Fruit fly (Drosophila melanogaster): ENCODE results near the gene CG42374.

Gene CG42374

dm6 chr3L:19230801-19231547 is 32.6 kb upstream of the CG42374 start:
- TF ChIP-seq pad (GFP tag; optimal IDR thresholded peaks at IDR 0.05), result peak; percentile 21
- no peak for TF ChIP-seq toe (GFP tag; optimal IDR thresholded peaks at IDR 0.05)
- no peak for TF ChIP-seq Clk (GFP tag; optimal IDR thresholded peaks at IDR 0.05)
- TF ChIP-seq CG11617 (GFP tag; optimal IDR thresholded peaks at IDR 0.05), result no peak
- no peak for TF ChIP-seq cic (GFP tag; optimal IDR thresholded peaks at IDR 0.05)

- no peak for TF ChIP-seq CG7101 (tag; optimal IDR thresholded peaks at IDR 0.05)
- TF ChIP-seq CG12768 (GFP tag; optimal IDR thresholded peaks at IDR 0.05), result no peak
- no peak for TF ChIP-seq toe (GFP tag; optimal IDR thresholded peaks at IDR 0.05)
- no peak for TF ChIP-seq tj (GFP tag; optimal IDR thresholded peaks at IDR 0.05)
- TF ChIP-seq kay (GFP tag; ENCODE audit: borderline replicate concordance), result no peak
- no peak for TF ChIP-seq CG1620 (GFP tag; optimal IDR thresholded peaks at IDR 0.05)
- TF ChIP-seq cic (GFP tag; optimal IDR thresholded peaks at IDR 0.05), result no peak
These were observed 32.0 kb upstream of the CG42374 start for dm6 chr3L:19231608-19232007.

dm6 chr3L:19233798-19234781 is 29.5 kb upstream of the CG42374 start:
- TF ChIP-seq ovo (GFP tag; optimal IDR thresholded peaks at IDR 0.05), result no peak
- no peak for TF ChIP-seq kay (GFP tag; ENCODE audit: borderline replicate concordance)
- TF ChIP-seq CG12768 (GFP tag; optimal IDR thresholded peaks at IDR 0.05), result no peak
- TF ChIP-seq CG11617 (GFP tag; optimal IDR thresholded peaks at IDR 0.05), result no peak
- TF ChIP-seq Crg-1 (GFP tag; optimal IDR thresholded peaks at IDR 0.05), result no peak
- TF ChIP-seq Clk (GFP tag; optimal IDR thresholded peaks at IDR 0.05), result no peak
- TF ChIP-seq CG1620 (GFP tag; optimal IDR thresholded peaks at IDR 0.05), result no peak
- TF ChIP-seq bab1 (GFP tag; optimal IDR thresholded peaks at IDR 0.05), result no peak
- no peak for TF ChIP-seq Hr96 (GFP tag; optimal IDR thresholded peaks at IDR 0.05)
- no peak for TF ChIP-seq CG5204 (GFP tag; optimal IDR thresholded peaks at IDR 0.05)
- TF ChIP-seq cnc (optimal IDR thresholded peaks at IDR 0.05), result no peak
- TF ChIP-seq Mnt (GFP tag; optimal IDR thresholded peaks at IDR 0.05), result no peak

- TF ChIP-seq cnc (optimal IDR thresholded peaks at IDR 0.05), result no peak
- TF ChIP-seq CG7101 (tag; optimal IDR thresholded peaks at IDR 0.05), result no peak
- no peak for TF ChIP-seq Hr96 (GFP tag; optimal IDR thresholded peaks at IDR 0.05)
- no peak for TF ChIP-seq pad (GFP tag; optimal IDR thresholded peaks at IDR 0.05)
- no peak for TF ChIP-seq CG12768 (GFP tag; optimal IDR thresholded peaks at IDR 0.05)
- peak; percentile 21 for TF ChIP-seq bab1 (GFP tag; optimal IDR thresholded peaks at IDR 0.05)
- TF ChIP-seq cic (GFP tag; optimal IDR thresholded peaks at IDR 0.05), result peak; percentile 13
- TF ChIP-seq tj (GFP tag; optimal IDR thresholded peaks at IDR 0.05), result peak; percentile 11
- no peak for TF ChIP-seq CG11617 (GFP tag; optimal IDR thresholded peaks at IDR 0.05)
- no peak for TF ChIP-seq CG1620 (GFP tag; optimal IDR thresholded peaks at IDR 0.05)
- TF ChIP-seq Clk (GFP tag; optimal IDR thresholded peaks at IDR 0.05), result no peak
- no peak for TF ChIP-seq CG7045 (GFP tag; optimal IDR thresholded peaks at IDR 0.05)
- peak; percentile 91 for TF ChIP-seq kay (GFP tag; ENCODE audit: borderline replicate concordance)
- no peak for TF ChIP-seq Mnt (GFP tag; optimal IDR thresholded peaks at IDR 0.05)
- TF ChIP-seq CG5204 (GFP tag; optimal IDR thresholded peaks at IDR 0.05), result no peak
- no peak for TF ChIP-seq Crg-1 (GFP tag; optimal IDR thresholded peaks at IDR 0.05)
- TF ChIP-seq CG33017 (tag; optimal IDR thresholded peaks at IDR 0.05), result no peak
- TF ChIP-seq CG14711 (tag; optimal IDR thresholded peaks at IDR 0.05), result no peak
- no peak for TF ChIP-seq toe (GFP tag; optimal IDR thresholded peaks at IDR 0.05)
- no peak for TF ChIP-seq ovo (GFP tag; optimal IDR thresholded peaks at IDR 0.05)
These were observed 28.5 kb upstream of the CG42374 start, which contains the start of gene fz2 for dm6 chr3L:19234922-19235702. Gene fz2, minus strand, starts transcription at chr3L:19235373.

- no peak for TF ChIP-seq CG12768 (GFP tag; optimal IDR thresholded peaks at IDR 0.05)
- TF ChIP-seq cnc (optimal IDR thresholded peaks at IDR 0.05), result no peak
- no peak for TF ChIP-seq pad (GFP tag; optimal IDR thresholded peaks at IDR 0.05)
- no peak for TF ChIP-seq Clk (GFP tag; optimal IDR thresholded peaks at IDR 0.05)
- no peak for TF ChIP-seq Crg-1 (GFP tag; optimal IDR thresholded peaks at IDR 0.05)
- TF ChIP-seq CG33017 (tag; optimal IDR thresholded peaks at IDR 0.05), result no peak
- no peak for TF ChIP-seq CG11617 (GFP tag; optimal IDR thresholded peaks at IDR 0.05)
- TF ChIP-seq CG5204 (GFP tag; optimal IDR thresholded peaks at IDR 0.05), result no peak
- no peak for TF ChIP-seq CG7045 (GFP tag; optimal IDR thresholded peaks at IDR 0.05)
- TF ChIP-seq Mnt (GFP tag; optimal IDR thresholded peaks at IDR 0.05), result no peak
- TF ChIP-seq bab1 (GFP tag; optimal IDR thresholded peaks at IDR 0.05), result no peak
- no peak for TF ChIP-seq ovo (GFP tag; optimal IDR thresholded peaks at IDR 0.05)
- no peak for TF ChIP-seq CG7101 (tag; optimal IDR thresholded peaks at IDR 0.05)
- no peak for TF ChIP-seq tj (GFP tag; optimal IDR thresholded peaks at IDR 0.05)
- TF ChIP-seq CG14711 (tag; optimal IDR thresholded peaks at IDR 0.05), result no peak
These were observed 27.5 kb upstream of the CG42374 start, which contains the start of gene CG33647 for dm6 chr3L:19236060-19236459. Gene CG33647, plus strand, starts transcription at chr3L:19236360.

Data from whole organism, adult.